Fruit fly (Drosophila melanogaster) ovary, adult (tissue): ENCODE data around the gene CtsF.

ENCODE experiments used
- CG17801 ChIP-seq: fragments of 200-800 bp; optimal IDR thresholded peaks from 2 replicates; lab custom pipeline; 2019; ENCODE audit warnings: missing biosample characterization, mild to moderate bottlenecking, missing genetic modification characterization, moderate library complexity; ENCODE audit not compliant: partially characterized antibody

CtsF gene

dm6 chr3R:5187806-5188205 is 63.7 kb downstream of the CtsF start:
- TF ChIP-seq CG17801 (GFP tag; lab: Kevin White, UChicago), result no peak
